Fruit fly (Drosophila melanogaster): Measurements from ENCODE around the gene Nepl17.

The Nepl17 gene

DNA sequence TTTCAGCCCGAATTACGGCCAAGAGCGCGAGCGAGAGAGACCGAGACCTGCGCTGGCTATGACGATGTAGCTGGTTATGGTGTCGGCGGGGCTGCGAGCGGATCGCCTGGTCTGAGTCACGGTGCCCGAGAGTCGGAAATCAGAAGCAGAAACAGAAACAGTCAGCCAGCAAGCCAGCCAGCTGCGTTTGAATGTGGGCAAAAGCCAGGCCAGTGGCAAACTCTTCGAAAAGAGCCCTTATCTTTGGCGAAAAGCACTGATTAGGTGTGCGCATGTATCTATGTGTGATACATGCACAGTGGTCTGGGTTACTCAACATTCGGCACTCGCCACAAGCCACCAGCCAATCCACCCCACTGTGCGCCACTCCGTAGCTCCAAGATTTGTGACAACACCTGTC lies 41.5 kb upstream of the Nepl17 start (continued):
- TF ChIP-seq CG11398 (GFP tag; optimal IDR thresholded peaks at IDR 0.05) (no peak), zfh2 (GFP tag; optimal IDR thresholded peaks at IDR 0.05) (no peak), CG11695 (GFP tag; IDR thresholded peaks at IDR 0.05) (peak; percentile 20; the same call in 1 of the 3 replicates), CG16863 (GFP tag; optimal IDR thresholded peaks at IDR 0.05) (no peak), CG10543 (GFP tag; optimal IDR thresholded peaks at IDR 0.05) (peak; percentile 75), CG18764 (GFP tag; optimal IDR thresholded peaks at IDR 0.05) (no peak), hb (GFP tag; IDR thresholded peaks at IDR 0.05; ENCODE audit: partially characterized antibody) (no peak), BtbVII (GFP tag; optimal IDR thresholded peaks at IDR 0.05) (no peak), Hr51 (GFP tag; optimal IDR thresholded peaks at IDR 0.05) (no peak), chm (GFP tag; IDR thresholded peaks at IDR 0.05) (peak; percentile 53; the same call in 1 of the 2 replicates), zfh1 (GFP tag; IDR thresholded peaks at IDR 0.05) (peak; percentile 43; the same call in 1 of the 3 replicates), CG8089 (GFP tag; optimal IDR thresholded peaks at IDR 0.05) (no peak), CG8478 (optimal IDR thresholded peaks at IDR 0.05) (no peak), Nf-YB (GFP tag; optimal IDR thresholded peaks at IDR 0.05) (no peak), CG32532 (GFP tag; IDR thresholded peaks at IDR 0.05) (peak; percentile 50), CG31365 (tag; optimal IDR thresholded peaks at IDR 0.05) (no peak), CG11504 (tag; optimal IDR thresholded peaks at IDR 0.05) (no peak), Sox100B (GFP tag; optimal IDR thresholded peaks at IDR 0.05) (no peak), cwo (GFP tag; optimal IDR thresholded peaks at IDR 0.05) (no peak), dan (GFP tag; IDR thresholded peaks at IDR 0.05) (no peak), Ptx1 (GFP tag; IDR thresholded peaks at IDR 0.05) (peak; percentile 17; the same call in 1 of the 2 replicates), sr (GFP tag; IDR thresholded peaks at IDR 0.05) (no peak), CG3847 (GFP tag; IDR thresholded peaks at IDR 0.05) (0 out of 2 replicates have a peak, but pooled peaks have one; percentile 4), ems (GFP tag; optimal IDR thresholded peaks at IDR 0.05) (no peak), ATbp (GFP tag; optimal IDR thresholded peaks at IDR 0.05) (no peak), CG7556 (GFP tag; optimal IDR thresholded peaks at IDR 0.05) (no peak), sisA (GFP tag; IDR thresholded peaks at IDR 0.05) (no peak; the same call in 1 of the 2 replicates), knrl (GFP tag; IDR thresholded peaks at IDR 0.05; ENCODE audit: partially characterized antibody) (no peak), lilli (GFP tag; optimal IDR thresholded peaks at IDR 0.05) (no peak), gcm (GFP tag; optimal IDR thresholded peaks at IDR 0.05) (no peak), E2f1 (GFP tag; IDR thresholded peaks at IDR 0.05) (no peak), CG12769 (tag; optimal IDR thresholded peaks at IDR 0.05) (peak; percentile 26), CG4854 (GFP tag; optimal IDR thresholded peaks at IDR 0.05) (no peak), MESR4 (GFP tag; optimal IDR thresholded peaks at IDR 0.05) (no peak), CG11560 (tag; IDR thresholded peaks at IDR 0.05) (no peak), crol (GFP tag; IDR thresholded peaks at IDR 0.05) (peak; percentile 11; the same call in 1 of the 2 replicates), NC2α (GFP tag; optimal IDR thresholded peaks at IDR 0.05) (no peak), slp2 (GFP tag; optimal IDR thresholded peaks at IDR 0.05) (no peak), CG14050 (GFP tag; IDR thresholded peaks at IDR 0.05) (no peak), al (GFP tag; IDR thresholded peaks at IDR 0.05) (no peak), run (tag; optimal IDR thresholded peaks at IDR 0.05) (no peak), Dbx (GFP tag; IDR thresholded peaks at IDR 0.05) (0 out of 3 replicates have a peak, but pooled peaks have one; percentile 49), CG17612 (GFP tag; IDR thresholded peaks at IDR 0.05) (no peak), CG9797 (GFP tag; optimal IDR thresholded peaks at IDR 0.05) (no peak), Gug (GFP tag; IDR thresholded peaks at IDR 0.05) (no peak), CG10959 (GFP tag; IDR thresholded peaks at IDR 0.05) (no peak), kah (GFP tag; optimal IDR thresholded peaks at IDR 0.05) (peak; percentile 5), CG13123 (GFP tag; optimal IDR thresholded peaks at IDR 0.05) (no peak), fd3F (GFP tag; optimal IDR thresholded peaks at IDR 0.05) (no peak), tll (GFP tag; optimal IDR thresholded peaks at IDR 0.05) (no peak), ash1 (GFP tag; optimal IDR thresholded peaks at IDR 0.05) (no peak)
